Fruit fly (Drosophila melanogaster): ENCODE measurements around the gene CG5274.

The CG5274 gene

DNA sequence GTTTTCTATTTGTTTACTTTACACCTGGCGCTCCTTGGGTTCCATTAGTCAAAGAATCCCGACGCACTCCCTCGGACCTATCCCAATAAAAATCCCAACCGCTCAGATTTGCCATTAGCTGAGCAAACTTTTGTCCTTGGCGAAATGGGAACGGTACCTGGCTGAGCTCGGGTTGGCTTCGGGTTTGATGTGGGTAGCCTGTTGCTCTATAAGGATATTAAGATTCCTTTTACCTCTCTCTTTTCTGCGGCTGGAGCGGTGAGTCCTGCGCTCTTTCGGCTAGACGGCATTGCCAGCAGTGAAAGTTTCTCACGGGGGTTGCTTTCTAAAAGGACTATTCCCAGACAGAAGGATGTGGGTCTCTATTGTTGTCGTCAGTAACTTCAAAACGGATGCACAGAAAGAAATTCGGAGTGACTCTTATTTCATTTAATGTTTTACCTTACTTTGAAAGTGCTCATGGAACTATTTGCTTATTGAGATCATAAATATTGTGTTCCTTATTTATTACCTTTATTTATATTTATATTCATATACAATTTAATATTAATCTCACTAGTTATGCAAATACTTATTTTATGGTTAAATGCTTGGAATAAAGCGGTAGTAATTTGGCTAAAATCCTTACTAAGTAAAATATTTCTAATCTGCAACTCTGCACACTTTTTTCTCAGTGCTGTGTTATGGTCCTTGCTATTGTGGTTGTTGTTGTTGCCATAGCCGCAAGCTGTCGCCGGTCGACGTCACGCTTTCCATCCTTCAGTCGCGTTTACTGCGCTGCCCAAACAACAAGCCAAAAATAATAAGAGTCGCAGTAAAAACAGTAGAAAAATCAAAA lies 14.4 kb upstream of the CG5274 start, which contains the start of gene CG5910 (continued):
- TF ChIP-seq slp2 (GFP tag; optimal IDR thresholded peaks at IDR 0.05) = peak; percentile 34
- TF ChIP-seq ap (GFP tag; IDR thresholded peaks at IDR 0.05) = peak; percentile 78
- peak; percentile 32 for TF ChIP-seq schlank (tag; optimal IDR thresholded peaks at IDR 0.05)
- peak in 1 of 2 experiments; percentile 3 for TF ChIP-seq chif (GFP tag; optimal IDR thresholded peaks at IDR 0.05)
- peak; percentile 66 for TF ChIP-seq CG1024 (GFP tag; IDR thresholded peaks at IDR 0.05)
- peak; percentile 67; the same call in 1 of the 2 replicates for TF ChIP-seq CG14667 (GFP tag; IDR thresholded peaks at IDR 0.05)
- TF ChIP-seq CG18619 (GFP tag; optimal IDR thresholded peaks at IDR 0.05) = peak; percentile 93
- TF ChIP-seq ham (GFP tag; IDR thresholded peaks at IDR 0.05) = 0 out of 2 replicates have a peak, but pooled peaks have one; percentile 37
- TF ChIP-seq ems (GFP tag; optimal IDR thresholded peaks at IDR 0.05) = peak; percentile 10
- peak; percentile 90 for TF ChIP-seq BtbVII (GFP tag; optimal IDR thresholded peaks at IDR 0.05)
- TF ChIP-seq ATbp (GFP tag; optimal IDR thresholded peaks at IDR 0.05) = peak; percentile 85
- TF ChIP-seq exex (tag; optimal IDR thresholded peaks at IDR 0.05) = peak; percentile 63
- peak; percentile 96 for TF ChIP-seq CG18599 (GFP tag; optimal IDR thresholded peaks at IDR 0.05)
- 0 out of 3 replicates have a peak, but pooled peaks have one; percentile 52 for TF ChIP-seq gce (GFP tag; IDR thresholded peaks at IDR 0.05)
- TF ChIP-seq vnd (GFP tag; IDR thresholded peaks at IDR 0.05; ENCODE audit: partially characterized antibody) = no peak
- peak; percentile 89 for TF ChIP-seq CG9437 (GFP tag; optimal IDR thresholded peaks at IDR 0.05)
- TF ChIP-seq vfl (GFP tag; optimal IDR thresholded peaks at IDR 0.05) = no peak
- peak; percentile 19 for TF ChIP-seq Antp (GFP tag; optimal IDR thresholded peaks at IDR 0.05)
- no peak for TF ChIP-seq bigmax (GFP tag; optimal IDR thresholded peaks at IDR 0.05)
- peak; percentile 90 for TF ChIP-seq CG33557 (GFP tag; optimal IDR thresholded peaks at IDR 0.05)
- peak; percentile 54; the same call in 1 of the 2 replicates for TF ChIP-seq CG6272 (GFP tag; IDR thresholded peaks at IDR 0.05)
- peak; percentile 70 for TF ChIP-seq jing (GFP tag; optimal IDR thresholded peaks at IDR 0.05)
- peak; percentile 39 for TF ChIP-seq CG3163 (GFP tag; optimal IDR thresholded peaks at IDR 0.05)
- TF ChIP-seq CG17802 (tag; optimal IDR thresholded peaks at IDR 0.05) = peak; percentile 35
- TF ChIP-seq Eip74EF (GFP tag; optimal IDR thresholded peaks at IDR 0.05) = peak in 1 of 2 experiments; percentile 90
- peak; percentile 46 to 85 for TF ChIP-seq dpn (GFP tag; optimal IDR thresholded peaks at IDR 0.05)
- 0 out of 2 replicates have a peak, but pooled peaks have one; percentile 18 for TF ChIP-seq dimm (GFP tag; IDR thresholded peaks at IDR 0.05)
- TF ChIP-seq CG6765 (GFP tag; optimal IDR thresholded peaks at IDR 0.05) = peak; percentile 88
- TF ChIP-seq stc (GFP tag; IDR thresholded peaks at IDR 0.05) = peak; percentile 78
- TF ChIP-seq CG17912 (GFP tag; optimal IDR thresholded peaks at IDR 0.05) = no peak
- peak; percentile 80 for TF ChIP-seq CG32532 (GFP tag; IDR thresholded peaks at IDR 0.05)
- peak; percentile 84 for TF ChIP-seq Ets65A (GFP tag)
- no peak for TF ChIP-seq sc (optimal IDR thresholded peaks at IDR 0.05)
- peak; percentile 7 for TF ChIP-seq sc (GFP tag; optimal IDR thresholded peaks at IDR 0.05)
- peak; percentile 71 for TF ChIP-seq CG32772 (GFP tag; IDR thresholded peaks at IDR 0.05)
- peak; percentile 74 for TF ChIP-seq al (GFP tag; IDR thresholded peaks at IDR 0.05)
- TF ChIP-seq H2.0 (GFP tag; IDR thresholded peaks at IDR 0.05) = peak; percentile 64
- TF ChIP-seq Spps (tag; optimal IDR thresholded peaks at IDR 0.05) = peak; percentile 78
- peak; percentile 95 for TF ChIP-seq CG8924 (tag; optimal IDR thresholded peaks at IDR 0.05)
- TF ChIP-seq CG18476 (GFP tag; optimal IDR thresholded peaks at IDR 0.05) = peak; percentile 66
- TF ChIP-seq CG7928 (GFP tag; optimal IDR thresholded peaks at IDR 0.05) = peak; percentile 58
- no peak for TF ChIP-seq chn (GFP tag; optimal IDR thresholded peaks at IDR 0.05)
- TF ChIP-seq CG17328 (GFP tag; IDR thresholded peaks at IDR 0.05) = peak; percentile 69; the same call in 1 of the 2 replicates
- TF ChIP-seq btn (GFP tag; optimal IDR thresholded peaks at IDR 0.05) = no peak
- no peak for TF ChIP-seq nerfin-2 (GFP tag; IDR thresholded peaks at IDR 0.05; ENCODE audit: partially characterized antibody)
- peak; percentile 63; the same call in 1 of the 3 replicates for TF ChIP-seq CG11456 (GFP tag; IDR thresholded peaks at IDR 0.05)
- peak; percentile 88 for TF ChIP-seq CG4424 (GFP tag; optimal IDR thresholded peaks at IDR 0.05)
- peak; percentile 60 for TF ChIP-seq CG6654 (GFP tag; optimal IDR thresholded peaks at IDR 0.05)
- TF ChIP-seq Mrtf (GFP tag; IDR thresholded peaks at IDR 0.05) = peak; percentile 64; the same call in 2 of the 3 replicates

Measured in whole organism, embryonic.